Worm (Caenorhabditis elegans) whole organism, late embryonic: ENCODE measurements around the gene emc-3.

Experiments used
- C08G9.2 ChIP-seq: sonication (generic microtip); optimal IDR thresholded peaks from 2 replicates; lab custom pipeline; 2016; ENCODE audit warnings: mild to moderate bottlenecking, missing genetic modification characterization, moderate library complexity, missing compliant biosample characterization
- F13H6.1 ChIP-seq: sonication (generic microtip); optimal IDR thresholded peaks from 2 replicates; lab custom pipeline; 2016; ENCODE audit warnings: missing genetic modification characterization, missing compliant biosample characterization
- K02D7.2 ChIP-seq: sonication (generic microtip); optimal IDR thresholded peaks from 2 replicates; lab custom pipeline; 2017; ENCODE audit warnings: mild to moderate bottlenecking, missing genetic modification characterization, missing compliant biosample characterization
- K09A11.1 ChIP-seq: sonication (generic microtip); optimal IDR thresholded peaks from 2 replicates; lab custom pipeline; 2017; ENCODE audit warnings: antibody characterized with exemption, mild to moderate bottlenecking, missing genetic modification characterization, missing compliant biosample characterization; ENCODE audit not compliant: insufficient read depth
- T23F11.4 ChIP-seq: fragments of 200-800 bp; sonication (Bioruptor generic); optimal IDR thresholded peaks from 2 replicates; lab custom pipeline; 2018; ENCODE audit warnings: mild to moderate bottlenecking, missing genetic modification characterization, missing compliant biosample characterization
- ama-1 ChIP-seq: fragments of 150-350 bp; optimal IDR thresholded peaks from 2 replicates; lab custom pipeline; 2014
- ceh-14 ChIP-seq: sonication (generic microtip); optimal IDR thresholded peaks from 2 replicates; lab custom pipeline; 2016; ENCODE audit warnings: missing genotype, missing genetic modification characterization, missing compliant biosample characterization
- ceh-2 ChIP-seq: sonication (generic microtip); optimal IDR thresholded peaks from 2 replicates; lab custom pipeline; 2016; ENCODE audit warnings: missing genotype, missing genetic modification characterization, missing compliant biosample characterization
- ceh-22 ChIP-seq: sonication (generic microtip); optimal IDR thresholded peaks from 2 replicates; lab custom pipeline; 2017; ENCODE audit warnings: missing biosample characterization, missing genetic modification characterization
- ceh-24 ChIP-seq: sonication (generic microtip); optimal IDR thresholded peaks from 2 replicates; lab custom pipeline; 2016; ENCODE audit warnings: mild to moderate bottlenecking, missing genetic modification characterization, missing compliant biosample characterization
- ceh-30 ChIP-seq: fragments of 150-350 bp; optimal IDR thresholded peaks from 2 replicates; lab custom pipeline; 2014; ENCODE audit warnings: missing biosample characterization, missing genetic modification characterization
- ceh-34 ChIP-seq: sonication (generic microtip); optimal IDR thresholded peaks from 2 replicates; lab custom pipeline; 2016; ENCODE audit warnings: mild to moderate bottlenecking, missing genetic modification characterization, missing compliant biosample characterization
- ceh-45 ChIP-seq: fragments of 200-800 bp; sonication (Bioruptor generic); IDR thresholded peaks from 2 replicates; pipeline ENCODE4 v1.3.6; 2022; ENCODE audit warnings: missing genetic modification reagents, missing genetic modification characterization, missing compliant biosample characterization
- ceh-48 ChIP-seq: sonication (generic microtip); optimal IDR thresholded peaks from 2 replicates; lab custom pipeline; 2016; ENCODE audit warnings: missing genetic modification characterization, inconsistent platforms, missing compliant biosample characterization
- ceh-6 ChIP-seq: fragments of 200-800 bp; sonication (Bioruptor generic); optimal IDR thresholded peaks from 2 replicates; lab custom pipeline; 2018; ENCODE audit warnings: mild to moderate bottlenecking, missing genetic modification characterization, missing compliant biosample characterization
- ceh-9 ChIP-seq: sonication (generic microtip); optimal IDR thresholded peaks from 2 replicates; lab custom pipeline; 2016; ENCODE audit warnings: mild to moderate bottlenecking, missing genetic modification characterization, inconsistent platforms, missing compliant biosample characterization
- che-1 ChIP-seq: sonication (generic microtip); optimal IDR thresholded peaks from 2 replicates; lab custom pipeline; 2016; ENCODE audit warnings: mild to moderate bottlenecking, missing genetic modification characterization, missing compliant biosample characterization
- dmd-4 ChIP-seq: sonication (generic microtip); optimal IDR thresholded peaks from 2 replicates; lab custom pipeline; 2016; ENCODE audit warnings: borderline replicate concordance, missing genetic modification characterization, missing compliant biosample characterization
- dve-1 ChIP-seq: sonication (generic microtip); optimal IDR thresholded peaks from 2 replicates; lab custom pipeline; 2017; ENCODE audit warnings: antibody characterized with exemption, mild to moderate bottlenecking, missing genetic modification characterization, missing compliant biosample characterization
- elt-4 ChIP-seq: sonication (generic microtip); optimal IDR thresholded peaks from 2 replicates; lab custom pipeline; 2016; ENCODE audit warnings: missing genetic modification characterization, missing compliant biosample characterization
- ets-4 ChIP-seq: sonication (generic microtip); optimal IDR thresholded peaks from 2 replicates; lab custom pipeline; 2016; ENCODE audit warnings: missing genetic modification characterization, missing compliant biosample characterization
- eyg-1 ChIP-seq: sonication (generic microtip); optimal IDR thresholded peaks from 2 replicates; lab custom pipeline; 2016; ENCODE audit warnings: missing genotype, missing genetic modification characterization, missing compliant biosample characterization
- fax-1 ChIP-seq: sonication (generic microtip); optimal IDR thresholded peaks from 2 replicates; lab custom pipeline; 2016; ENCODE audit warnings: missing genotype, missing genetic modification characterization, missing compliant biosample characterization
- fkh-10 ChIP-seq: fragments of 150-350 bp; optimal IDR thresholded peaks from 2 replicates; lab custom pipeline; 2014; ENCODE audit warnings: missing biosample characterization, missing genetic modification reagents, missing genetic modification characterization
- fkh-6 ChIP-seq: sonication (generic microtip); optimal IDR thresholded peaks from 2 replicates; lab custom pipeline; 2016; ENCODE audit warnings: missing genetic modification characterization, missing compliant biosample characterization
- hlh-13 ChIP-seq: fragments of 200-800 bp; sonication (Bioruptor generic); optimal IDR thresholded peaks from 2 replicates; lab custom pipeline; 2018; ENCODE audit warnings: mild to moderate bottlenecking, missing genetic modification characterization, missing compliant biosample characterization
- hlh-30 ChIP-seq: sonication (generic microtip); optimal IDR thresholded peaks from 2 replicates; lab custom pipeline; 2017; ENCODE audit warnings: antibody characterized with exemption, missing genetic modification characterization, missing compliant biosample characterization; ENCODE audit not compliant: insufficient read depth
- hlh-6 ChIP-seq: sonication (generic microtip); optimal IDR thresholded peaks from 2 replicates; lab custom pipeline; 2016; ENCODE audit warnings: missing genotype, missing genetic modification characterization, missing compliant biosample characterization
- hlh-8 ChIP-seq: sonication (generic microtip); optimal IDR thresholded peaks from 2 replicates; lab custom pipeline; 2016; ENCODE audit warnings: missing genotype, missing genetic modification characterization, missing compliant biosample characterization
- lim-6 ChIP-seq: sonication (generic microtip); optimal IDR thresholded peaks from 2 replicates; lab custom pipeline; 2016; ENCODE audit warnings: missing genetic modification characterization, missing compliant biosample characterization
- lin-11 ChIP-seq: fragments of 200-800 bp; sonication (Bioruptor generic); optimal IDR thresholded peaks from 2 replicates; lab custom pipeline; 2018; ENCODE audit warnings: mild to moderate bottlenecking, missing genetic modification characterization, missing compliant biosample characterization
- pag-3 ChIP-seq: sonication (generic microtip); optimal IDR thresholded peaks from 2 replicates; lab custom pipeline; 2016; ENCODE audit warnings: missing compliant biosample characterization, missing genetic modification characterization, borderline replicate concordance
- pha-2 ChIP-seq: sonication (generic microtip); optimal IDR thresholded peaks from 2 replicates; lab custom pipeline; 2017; ENCODE audit warnings: mild to moderate bottlenecking, missing genetic modification characterization, missing compliant biosample characterization
- pros-1 ChIP-seq: fragments of 150-350 bp; optimal IDR thresholded peaks from 2 replicates; lab custom pipeline; 2014; ENCODE audit warnings: missing biosample characterization, missing genetic modification reagents, missing genetic modification characterization
- ref-2 ChIP-seq: sonication (generic microtip); optimal IDR thresholded peaks from 2 replicates; lab custom pipeline; 2016; ENCODE audit warnings: missing genetic modification characterization, missing compliant biosample characterization
- rnt-1 ChIP-seq: sonication (generic microtip); optimal IDR thresholded peaks from 2 replicates; lab custom pipeline; 2016; ENCODE audit warnings: missing genetic modification characterization, missing compliant biosample characterization
- sdc-2 ChIP-seq: sonication (generic microtip); optimal IDR thresholded peaks from 2 replicates; lab custom pipeline; 2016; ENCODE audit warnings: missing genotype, missing genetic modification characterization, missing compliant biosample characterization
- sox-2 ChIP-seq: fragments of 200-800 bp; sonication (Bioruptor generic); IDR thresholded peaks from 2 replicates; pipeline ENCODE4 v1.3.6; 2022; ENCODE audit warnings: missing genetic modification reagents, missing genetic modification characterization, missing compliant biosample characterization
- sox-4 ChIP-seq: sonication (generic microtip); optimal IDR thresholded peaks from 2 replicates; lab custom pipeline; 2017; ENCODE audit warnings: mild to moderate bottlenecking, missing genetic modification characterization, inconsistent platforms, missing compliant biosample characterization
- syd-9 ChIP-seq: sonication (generic microtip); optimal IDR thresholded peaks from 2 replicates; lab custom pipeline; 2016; ENCODE audit warnings: mild to moderate bottlenecking, missing genetic modification characterization, moderate library complexity, missing compliant biosample characterization
- ttx-3 ChIP-seq: sonication (generic microtip); optimal IDR thresholded peaks from 2 replicates; lab custom pipeline; 2016; ENCODE audit warnings: missing genetic modification reagents, missing genetic modification characterization, missing compliant biosample characterization
- unc-3 ChIP-seq, 2 experiments: fragments of 200-800 bp in 1 of 2; sonication (Bioruptor generic) in 1 of 2; sonication (generic microtip) in 1 of 2; conservative IDR thresholded peaks in 1 of 2; optimal IDR thresholded peaks in 1 of 2; 2 replicates each; pipeline versions ENCODE4 v1.3.6 to Lab custom; 2016 to 2022; ENCODE audit warnings: missing compliant biosample characterization in 2 of 2, missing genetic modification characterization in 2 of 2, missing genetic modification reagents in 1 of 2
- unc-55 ChIP-seq: sonication (generic microtip); optimal IDR thresholded peaks from 2 replicates; lab custom pipeline; 2017; ENCODE audit warnings: missing biosample characterization, missing genetic modification reagents, missing genetic modification characterization
- unc-86 ChIP-seq: sonication (generic microtip); optimal IDR thresholded peaks from 2 replicates; lab custom pipeline; 2016; ENCODE audit warnings: missing genetic modification characterization, missing compliant biosample characterization

emc-3 gene

ce11 chrIV:13389237-13389636 is 7.5 kb upstream of the emc-3 start:
- TF ChIP-seq dve-1 (tag; lab: Kevin White, UChicago) (no peak), ceh-14 (no peak), hlh-8 (tag; lab: Kevin White, UChicago) (no peak), hlh-6 (tag; lab: Kevin White, UChicago) (no peak), K09A11.1 (tag; lab: Kevin White, UChicago) (no peak), fkh-10 (no peak), ets-4 (tag; lab: Kevin White, UChicago) (no peak), fkh-6 (tag; lab: Kevin White, UChicago) (no peak)
- TF ChIP-seq, all 69 proteins: peak for 0

DNA sequence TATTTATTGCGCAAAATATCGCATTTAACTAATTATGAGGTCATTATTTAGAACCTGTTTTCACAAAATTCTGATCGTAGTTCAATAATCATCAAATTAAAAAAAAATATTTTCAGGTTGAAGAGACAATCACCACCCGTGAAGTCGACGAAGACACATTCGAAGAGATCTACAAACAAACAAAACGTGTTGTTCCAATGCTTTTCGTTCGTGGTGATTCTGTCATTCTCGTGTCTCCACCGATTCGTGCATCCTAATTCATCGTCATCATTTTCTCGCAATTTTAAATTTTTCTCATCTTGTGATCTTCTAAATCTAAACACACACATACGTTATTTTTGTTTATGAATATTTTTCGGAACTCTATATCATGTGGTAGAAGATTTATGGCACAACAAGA is 7.1 kb upstream of the emc-3 start:
- TF ChIP-seq lin-11 (tag; lab: Kevin White, UChicago) = no peak
- peak; percentile 35 for TF ChIP-seq dve-1 (tag; lab: Kevin White, UChicago)

DNA sequence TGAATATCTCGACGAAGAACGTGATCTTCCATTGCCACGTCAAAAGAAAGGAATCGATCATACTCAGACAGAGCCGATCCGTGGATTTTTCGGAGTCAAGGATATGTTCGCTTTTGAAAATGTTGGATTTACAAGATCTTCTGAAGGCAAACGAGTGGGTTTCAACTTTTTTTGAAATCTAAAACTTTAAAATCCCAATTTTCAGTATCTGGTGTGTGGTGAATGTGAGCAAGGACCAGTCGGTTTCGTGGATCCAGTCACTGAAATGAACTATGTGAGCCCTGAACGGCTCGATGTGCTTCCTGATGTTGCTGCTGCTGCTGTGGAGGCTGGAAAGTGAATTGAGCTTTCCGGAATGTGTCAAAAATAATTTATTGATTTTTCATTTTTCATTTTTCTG is 5.2 kb upstream of the emc-3 start, which contains the start of gene lsm-3:
Gene lsm-3, plus strand, starts transcription at position 301 of the 400 bp plus-strand sequence.
- TF ChIP-seq sdc-2 (no peak), fax-1 (tag; lab: Kevin White, UChicago) (no peak), ceh-6 (GFP tag; lab: Kevin White, UChicago) (no peak), sox-4 (no peak), elt-4 (tag; lab: Kevin White, UChicago) (no peak), ceh-14 (no peak), eyg-1 (tag; lab: Kevin White, UChicago) (no peak), hlh-8 (tag; lab: Kevin White, UChicago) (no peak), hlh-6 (tag; lab: Kevin White, UChicago) (no peak), C08G9.2 (tag; lab: Kevin White, UChicago) (no peak)

- TF ChIP-seq ceh-45 (GFP tag; lab: Robert Waterston, UW) (0 out of 2 replicates have a peak, but pooled peaks have one; percentile 52), T23F11.4 (GFP tag; lab: Kevin White, UChicago) (peak; percentile 66), che-1 (tag; lab: Kevin White, UChicago) (peak; percentile 42), fax-1 (tag; lab: Kevin White, UChicago) (peak; percentile 91), ets-4 (tag; lab: Kevin White, UChicago) (no peak), ceh-48 (tag; lab: Kevin White, UChicago) (peak; percentile 65), unc-55 (GFP tag; lab: Kevin White, UChicago) (peak; percentile 4), F13H6.1 (peak; percentile 28), pag-3 (tag; lab: Kevin White, UChicago) (no peak), sox-2 (GFP tag; lab: Robert Waterston, UW) (peak; percentile 15; the same call in 1 of the 2 replicates), hlh-30 (peak; percentile 2), fkh-10 (no peak), rnt-1 (tag; lab: Kevin White, UChicago) (peak; percentile 45), pros-1 (peak; percentile 42), lin-11 (tag; lab: Kevin White, UChicago) (peak; percentile 33), ceh-22 (tag; lab: Kevin White, UChicago) (no peak), ceh-9 (tag; lab: Kevin White, UChicago) (no peak), ceh-24 (tag; lab: Kevin White, UChicago) (peak; percentile 14), unc-3 (GFP tag; conservative IDR thresholded peaks at IDR 0.05; lab: Robert Waterston, UW) (peak; percentile 70; the same call in 1 of the 2 replicates), unc-3 (tag; optimal IDR thresholded peaks at IDR 0.05; lab: Kevin White, UChicago) (peak; percentile 68), ama-1 (no peak), C08G9.2 (tag; lab: Kevin White, UChicago) (peak; percentile 55), pha-2 (peak; percentile 54), ref-2 (tag; lab: Kevin White, UChicago) (peak; percentile 77), ttx-3 (tag; lab: Kevin White, UChicago) (peak; percentile 63), ceh-2 (tag; lab: Kevin White, UChicago) (peak; percentile 39), dve-1 (tag; lab: Kevin White, UChicago) (peak; percentile 64), hlh-13 (GFP tag; lab: Kevin White, UChicago) (no peak), eyg-1 (tag; lab: Kevin White, UChicago) (peak; percentile 27), lim-6 (no peak), ceh-30 (tag; lab: Kevin White, UChicago) (no peak), dmd-4 (tag; lab: Kevin White, UChicago) (no peak), K02D7.2 (tag; lab: Kevin White, UChicago) (peak; percentile 52), syd-9 (tag; lab: Kevin White, UChicago) (peak; percentile 47), elt-4 (tag; lab: Kevin White, UChicago) (no peak), unc-86 (tag; lab: Kevin White, UChicago) (peak; percentile 55), ceh-34 (tag; lab: Kevin White, UChicago) (peak; percentile 67)
Measured at ce11 chrIV:13386043-13386442, 4.3 kb upstream of the emc-3 start, which contains the start of the genes Y62E10A.20, Y62E10A.23 and mdt-9. Y62E10A.20 (minus strand) TSS chrIV:13386091. Y62E10A.23 (plus strand) TSS chrIV:13386324. mdt-9 (plus strand) TSS chrIV:13386380.
